Worm (Caenorhabditis elegans) whole organism, L2 larva: ENCODE data around the gene selt-1.2.

Experiments used
- ZK546.5 ChIP-seq: sonication (generic microtip); optimal IDR thresholded peaks from 2 replicates; lab custom pipeline; 2017; ENCODE audit warnings: missing biosample characterization, missing genetic modification characterization
- ama-1 ChIP-seq: fragments of 150-350 bp; optimal IDR thresholded peaks from 2 replicates; lab custom pipeline; 2018; ENCODE audit warnings: inconsistent platforms
- ceh-82 ChIP-seq: fragments of 150-350 bp; optimal IDR thresholded peaks from 2 replicates; lab custom pipeline; 2014; ENCODE audit warnings: missing biosample characterization, missing genetic modification characterization
- dmd-4 ChIP-seq: sonication (generic microtip); optimal IDR thresholded peaks from 2 replicates; lab custom pipeline; 2017; ENCODE audit warnings: missing biosample characterization, missing genetic modification characterization
- elt-3 ChIP-seq: sonication (generic microtip); optimal IDR thresholded peaks from 2 replicates; lab custom pipeline; 2017; ENCODE audit warnings: missing biosample characterization, missing genetic modification characterization
- mab-5 ChIP-seq: fragments of 150-350 bp; optimal IDR thresholded peaks from 2 replicates; lab custom pipeline; 2014; ENCODE audit warnings: missing biosample characterization, missing genetic modification characterization
- mdl-1 ChIP-seq, 2 experiments: fragments of 150-350 bp in 1 of 2; sonication (generic microtip) in 1 of 2; optimal IDR thresholded peaks; 2 replicates each; lab custom pipeline; 2017; ENCODE audit warnings: missing biosample characterization in 2 of 2, missing genetic modification characterization in 2 of 2
- nhr-237 ChIP-seq: fragments of 150-350 bp; optimal IDR thresholded peaks from 2 replicates; lab custom pipeline; 2014; ENCODE audit warnings: missing biosample characterization, missing genetic modification characterization
- nhr-25 ChIP-seq: fragments of 150-350 bp; sonication (generic microtip); optimal IDR thresholded peaks from 3 replicates; lab custom pipeline; 2014; ENCODE audit warnings: missing biosample characterization, missing genetic modification characterization
- skn-1 ChIP-seq: sonication (generic microtip); optimal IDR thresholded peaks from 2 replicates; lab custom pipeline; 2017; ENCODE audit warnings: missing biosample characterization, missing genetic modification characterization
- unc-39 ChIP-seq: fragments of 150-350 bp; optimal IDR thresholded peaks from 2 replicates; lab custom pipeline; 2014; ENCODE audit warnings: missing biosample characterization, missing genetic modification characterization
- unc-62 ChIP-seq: fragments of 150-350 bp; optimal IDR thresholded peaks from 2 replicates; lab custom pipeline; 2014; ENCODE audit warnings: missing biosample characterization, missing genetic modification reagents, missing genetic modification characterization
- ztf-11 ChIP-seq: sonication (generic microtip); optimal IDR thresholded peaks from 2 replicates; lab custom pipeline; 2017; ENCODE audit warnings: missing biosample characterization, missing genetic modification characterization

- no peak for TF ChIP-seq mab-5 (tag; lab: Kevin White, UChicago)
- no peak for TF ChIP-seq mdl-1 (tag; optimal IDR thresholded peaks at IDR 0.05; lab: Kevin White, UChicago)
- no peak for TF ChIP-seq nhr-25
- no peak for TF ChIP-seq unc-62 (GFP tag; lab: Kevin White, UChicago)
- no peak for TF ChIP-seq ama-1 (lab: Kevin White, UChicago)
- no peak for TF ChIP-seq nhr-237 (tag; lab: Kevin White, UChicago)
- no peak for TF ChIP-seq skn-1 (tag; lab: Kevin White, UChicago)
- TF ChIP-seq unc-39 = no peak
- TF ChIP-seq elt-3 (tag; lab: Kevin White, UChicago) = no peak
- TF ChIP-seq ceh-82 (tag; lab: Kevin White, UChicago) = no peak
- no peak for TF ChIP-seq dmd-4 (tag; lab: Kevin White, UChicago)
- no peak for TF ChIP-seq ztf-11
- no peak for TF ChIP-seq ZK546.5 (tag; lab: Kevin White, UChicago)
Observed at ce11 chrV:10731989-10732472, 15.1 kb downstream of the selt-1.2 start, which contains the start of gene T28B11.1.
